Worm (Caenorhabditis elegans) whole organism, L4/young adult: Measurements from ENCODE around the gene F36A4.2.

ENCODE experiments used
- W03F9.2 ChIP-seq: fragments of 150-350 bp; optimal IDR thresholded peaks from 2 replicates; lab custom pipeline; 2014; ENCODE audit warnings: missing biosample characterization, missing genetic modification characterization
- dao-5 ChIP-seq: sonication (generic microtip); optimal IDR thresholded peaks from 2 replicates; lab custom pipeline; 2016; ENCODE audit warnings: missing genotype, missing genetic modification characterization, moderate library complexity, missing compliant biosample characterization
- him-1 ChIP-seq: sonication (generic microtip); optimal IDR thresholded peaks from 2 replicates; lab custom pipeline; 2016; ENCODE audit warnings: missing genotype, missing genetic modification reagents, missing genetic modification characterization, missing compliant biosample characterization

- TF ChIP-seq dao-5 (tag; lab: Kevin White, UChicago) (no peak), W03F9.2 (tag; lab: Kevin White, UChicago) (no peak), him-1 (tag; lab: Kevin White, UChicago) (no peak)
Measured at ce11 chrIV:4265224-4265623, 5.8 kb upstream of the F36A4.2 start, which contains the start of gene F36A4.5.
